Worm (Caenorhabditis elegans) whole organism, late embryonic: ENCODE results near the gene F40F11.3.

Source experiments
- C08G9.2 ChIP-seq: sonication (generic microtip); optimal IDR thresholded peaks from 2 replicates; lab custom pipeline; 2016; ENCODE audit warnings: mild to moderate bottlenecking, missing genetic modification characterization, moderate library complexity, missing compliant biosample characterization
- F13H6.1 ChIP-seq: sonication (generic microtip); optimal IDR thresholded peaks from 2 replicates; lab custom pipeline; 2016; ENCODE audit warnings: missing genetic modification characterization, missing compliant biosample characterization
- K09A11.1 ChIP-seq: sonication (generic microtip); optimal IDR thresholded peaks from 2 replicates; lab custom pipeline; 2017; ENCODE audit warnings: antibody characterized with exemption, mild to moderate bottlenecking, missing genetic modification characterization, missing compliant biosample characterization; ENCODE audit not compliant: insufficient read depth
- T23F11.4 ChIP-seq: fragments of 200-800 bp; sonication (Bioruptor generic); optimal IDR thresholded peaks from 2 replicates; lab custom pipeline; 2018; ENCODE audit warnings: mild to moderate bottlenecking, missing genetic modification characterization, missing compliant biosample characterization
- Y22D7AL.16 ChIP-seq: sonication (generic microtip); optimal IDR thresholded peaks from 2 replicates; lab custom pipeline; 2016; ENCODE audit warnings: missing genetic modification characterization, missing compliant biosample characterization
- ceh-14 ChIP-seq: sonication (generic microtip); optimal IDR thresholded peaks from 2 replicates; lab custom pipeline; 2016; ENCODE audit warnings: missing genotype, missing genetic modification characterization, missing compliant biosample characterization
- ceh-2 ChIP-seq: sonication (generic microtip); optimal IDR thresholded peaks from 2 replicates; lab custom pipeline; 2016; ENCODE audit warnings: missing genotype, missing genetic modification characterization, missing compliant biosample characterization
- ceh-24 ChIP-seq: sonication (generic microtip); optimal IDR thresholded peaks from 2 replicates; lab custom pipeline; 2016; ENCODE audit warnings: mild to moderate bottlenecking, missing genetic modification characterization, missing compliant biosample characterization
- ceh-30 ChIP-seq: fragments of 150-350 bp; optimal IDR thresholded peaks from 2 replicates; lab custom pipeline; 2014; ENCODE audit warnings: missing biosample characterization, missing genetic modification characterization
- ceh-31 ChIP-seq: sonication (generic microtip); optimal IDR thresholded peaks from 2 replicates; lab custom pipeline; 2016; ENCODE audit warnings: missing genetic modification characterization, missing compliant biosample characterization
- ceh-34 ChIP-seq: sonication (generic microtip); optimal IDR thresholded peaks from 2 replicates; lab custom pipeline; 2016; ENCODE audit warnings: mild to moderate bottlenecking, missing genetic modification characterization, missing compliant biosample characterization
- ceh-45 ChIP-seq: fragments of 200-800 bp; sonication (Bioruptor generic); IDR thresholded peaks from 2 replicates; pipeline ENCODE4 v1.3.6; 2022; ENCODE audit warnings: missing genetic modification reagents, missing genetic modification characterization, missing compliant biosample characterization
- ceh-48 ChIP-seq: sonication (generic microtip); optimal IDR thresholded peaks from 2 replicates; lab custom pipeline; 2016; ENCODE audit warnings: missing genetic modification characterization, inconsistent platforms, missing compliant biosample characterization
- ceh-6 ChIP-seq: fragments of 200-800 bp; sonication (Bioruptor generic); optimal IDR thresholded peaks from 2 replicates; lab custom pipeline; 2018; ENCODE audit warnings: mild to moderate bottlenecking, missing genetic modification characterization, missing compliant biosample characterization
- ceh-9 ChIP-seq: sonication (generic microtip); optimal IDR thresholded peaks from 2 replicates; lab custom pipeline; 2016; ENCODE audit warnings: mild to moderate bottlenecking, missing genetic modification characterization, inconsistent platforms, missing compliant biosample characterization
- che-1 ChIP-seq: sonication (generic microtip); optimal IDR thresholded peaks from 2 replicates; lab custom pipeline; 2016; ENCODE audit warnings: mild to moderate bottlenecking, missing genetic modification characterization, missing compliant biosample characterization
- dmd-4 ChIP-seq: sonication (generic microtip); optimal IDR thresholded peaks from 2 replicates; lab custom pipeline; 2016; ENCODE audit warnings: borderline replicate concordance, missing genetic modification characterization, missing compliant biosample characterization
- dve-1 ChIP-seq: sonication (generic microtip); optimal IDR thresholded peaks from 2 replicates; lab custom pipeline; 2017; ENCODE audit warnings: antibody characterized with exemption, mild to moderate bottlenecking, missing genetic modification characterization, missing compliant biosample characterization
- elt-2 ChIP-seq: sonication (generic microtip); optimal IDR thresholded peaks from 2 replicates; lab custom pipeline; 2016; ENCODE audit warnings: missing genetic modification reagents, missing genetic modification characterization, missing compliant biosample characterization
- elt-4 ChIP-seq: sonication (generic microtip); optimal IDR thresholded peaks from 2 replicates; lab custom pipeline; 2016; ENCODE audit warnings: missing genetic modification characterization, missing compliant biosample characterization
- eyg-1 ChIP-seq: sonication (generic microtip); optimal IDR thresholded peaks from 2 replicates; lab custom pipeline; 2016; ENCODE audit warnings: missing genotype, missing genetic modification characterization, missing compliant biosample characterization
- fkh-6 ChIP-seq: sonication (generic microtip); optimal IDR thresholded peaks from 2 replicates; lab custom pipeline; 2016; ENCODE audit warnings: missing genetic modification characterization, missing compliant biosample characterization
- hlh-13 ChIP-seq: fragments of 200-800 bp; sonication (Bioruptor generic); optimal IDR thresholded peaks from 2 replicates; lab custom pipeline; 2018; ENCODE audit warnings: mild to moderate bottlenecking, missing genetic modification characterization, missing compliant biosample characterization
- hlh-6 ChIP-seq: sonication (generic microtip); optimal IDR thresholded peaks from 2 replicates; lab custom pipeline; 2016; ENCODE audit warnings: missing genotype, missing genetic modification characterization, missing compliant biosample characterization
- hlh-8 ChIP-seq: sonication (generic microtip); optimal IDR thresholded peaks from 2 replicates; lab custom pipeline; 2016; ENCODE audit warnings: missing genotype, missing genetic modification characterization, missing compliant biosample characterization
- madf-2 ChIP-seq: sonication (generic microtip); optimal IDR thresholded peaks from 2 replicates; lab custom pipeline; 2017; ENCODE audit warnings: missing genetic modification characterization, missing compliant biosample characterization
- nfya-1 ChIP-seq: sonication (generic microtip); optimal IDR thresholded peaks from 2 replicates; lab custom pipeline; 2017; ENCODE audit warnings: missing genetic modification characterization, mild to moderate bottlenecking, missing compliant biosample characterization, antibody characterized with exemption, moderate library complexity
- nhr-232 ChIP-seq: sonication (generic microtip); optimal IDR thresholded peaks from 2 replicates; lab custom pipeline; 2016; ENCODE audit warnings: missing genetic modification characterization, missing compliant biosample characterization
- npax-4 ChIP-seq: sonication (generic microtip); optimal IDR thresholded peaks from 2 replicates; lab custom pipeline; 2016; ENCODE audit warnings: missing genetic modification characterization, missing compliant biosample characterization
- pag-3 ChIP-seq: sonication (generic microtip); optimal IDR thresholded peaks from 2 replicates; lab custom pipeline; 2016; ENCODE audit warnings: missing compliant biosample characterization, missing genetic modification characterization, borderline replicate concordance
- pat-9 ChIP-seq: fragments of 200-800 bp; sonication (Bioruptor generic); optimal IDR thresholded peaks from 2 replicates; lab custom pipeline; 2018; ENCODE audit warnings: mild to moderate bottlenecking, missing genetic modification characterization, moderate library complexity, missing compliant biosample characterization
- pha-2 ChIP-seq: sonication (generic microtip); optimal IDR thresholded peaks from 2 replicates; lab custom pipeline; 2017; ENCODE audit warnings: mild to moderate bottlenecking, missing genetic modification characterization, missing compliant biosample characterization
- ref-2 ChIP-seq: sonication (generic microtip); optimal IDR thresholded peaks from 2 replicates; lab custom pipeline; 2016; ENCODE audit warnings: missing genetic modification characterization, missing compliant biosample characterization
- sdc-2 ChIP-seq: sonication (generic microtip); optimal IDR thresholded peaks from 2 replicates; lab custom pipeline; 2016; ENCODE audit warnings: missing genotype, missing genetic modification characterization, missing compliant biosample characterization
- sox-4 ChIP-seq: sonication (generic microtip); optimal IDR thresholded peaks from 2 replicates; lab custom pipeline; 2017; ENCODE audit warnings: mild to moderate bottlenecking, missing genetic modification characterization, inconsistent platforms, missing compliant biosample characterization
- syd-9 ChIP-seq: sonication (generic microtip); optimal IDR thresholded peaks from 2 replicates; lab custom pipeline; 2016; ENCODE audit warnings: mild to moderate bottlenecking, missing genetic modification characterization, moderate library complexity, missing compliant biosample characterization
- tbx-2 ChIP-seq: sonication (generic microtip); optimal IDR thresholded peaks from 2 replicates; lab custom pipeline; 2016; ENCODE audit warnings: missing genetic modification characterization, missing compliant biosample characterization
- tbx-7 ChIP-seq: sonication (generic microtip); optimal IDR thresholded peaks from 2 replicates; lab custom pipeline; 2016; ENCODE audit warnings: missing genotype, missing genetic modification characterization, missing compliant biosample characterization
- ttx-3 ChIP-seq: sonication (generic microtip); optimal IDR thresholded peaks from 2 replicates; lab custom pipeline; 2016; ENCODE audit warnings: missing genetic modification reagents, missing genetic modification characterization, missing compliant biosample characterization
- unc-3 ChIP-seq, 2 experiments: fragments of 200-800 bp in 1 of 2; sonication (Bioruptor generic) in 1 of 2; sonication (generic microtip) in 1 of 2; conservative IDR thresholded peaks in 1 of 2; optimal IDR thresholded peaks in 1 of 2; 2 replicates each; pipeline versions ENCODE4 v1.3.6 to Lab custom; 2016 to 2022; ENCODE audit warnings: missing compliant biosample characterization in 2 of 2, missing genetic modification characterization in 2 of 2, missing genetic modification reagents in 1 of 2
- unc-42 ChIP-seq: sonication (generic microtip); optimal IDR thresholded peaks from 2 replicates; lab custom pipeline; 2016; ENCODE audit warnings: missing genotype, missing genetic modification characterization, missing compliant biosample characterization
- unc-55 ChIP-seq: sonication (generic microtip); optimal IDR thresholded peaks from 2 replicates; lab custom pipeline; 2017; ENCODE audit warnings: missing biosample characterization, missing genetic modification reagents, missing genetic modification characterization
- unc-86 ChIP-seq: sonication (generic microtip); optimal IDR thresholded peaks from 2 replicates; lab custom pipeline; 2016; ENCODE audit warnings: missing genetic modification characterization, missing compliant biosample characterization
- zip-5 ChIP-seq: sonication (generic microtip); optimal IDR thresholded peaks from 2 replicates; lab custom pipeline; 2016; ENCODE audit warnings: missing genetic modification characterization, missing compliant biosample characterization

F40F11.3 gene

ce11 chrIV:11592165-11592564 lies 1.6 kb downstream of the F40F11.3 start, which contains the start of gene spe-36:
TSS of gene spe-36 (minus strand) at chrIV:11592265.
- TF ChIP-seq unc-86 (tag; lab: Kevin White, UChicago) (no peak), unc-55 (GFP tag; lab: Kevin White, UChicago) (no peak), syd-9 (tag; lab: Kevin White, UChicago) (no peak), fkh-6 (tag; lab: Kevin White, UChicago) (no peak), ceh-9 (tag; lab: Kevin White, UChicago) (no peak), eyg-1 (tag; lab: Kevin White, UChicago) (no peak), sox-4 (tag; lab: Kevin White, UChicago) (no peak)

- TF ChIP-seq sdc-2 (no peak), K09A11.1 (tag; lab: Kevin White, UChicago) (no peak), dve-1 (tag; lab: Kevin White, UChicago) (no peak), hlh-6 (no peak), ceh-30 (tag; lab: Kevin White, UChicago) (no peak), npax-4 (tag; lab: Kevin White, UChicago) (no peak), hlh-13 (no peak), ceh-45 (GFP tag; lab: Robert Waterston, UW) (no peak), ceh-2 (tag; lab: Kevin White, UChicago) (no peak), ceh-48 (tag; lab: Kevin White, UChicago) (no peak)
These were observed 7.3 kb downstream of the F40F11.3 start for ce11 chrIV:11586484-11586883.

ce11 chrIV:11584853-11585252 lies 8.9 kb downstream of the F40F11.3 start:
- TF ChIP-seq pha-2 (tag; lab: Kevin White, UChicago) (no peak), ttx-3 (tag; lab: Kevin White, UChicago) (no peak), ceh-2 (tag; lab: Kevin White, UChicago) (no peak), ceh-34 (tag; lab: Kevin White, UChicago) (no peak), unc-3 (GFP tag; conservative IDR thresholded peaks at IDR 0.05; lab: Robert Waterston, UW) (no peak), unc-3 (tag; optimal IDR thresholded peaks at IDR 0.05; lab: Kevin White, UChicago) (no peak), ceh-6 (GFP tag; lab: Kevin White, UChicago) (no peak), ceh-24 (tag; lab: Kevin White, UChicago) (no peak), ceh-14 (no peak), tbx-2 (tag; lab: Kevin White, UChicago) (no peak), unc-42 (tag; lab: Kevin White, UChicago) (no peak), K09A11.1 (tag; lab: Kevin White, UChicago) (no peak), syd-9 (tag; lab: Kevin White, UChicago) (no peak), hlh-13 (no peak), pag-3 (no peak), hlh-8 (tag; lab: Kevin White, UChicago) (no peak), unc-86 (tag; lab: Kevin White, UChicago) (no peak), C08G9.2 (tag; lab: Kevin White, UChicago) (no peak), ceh-9 (tag; lab: Kevin White, UChicago) (no peak)

ce11 chrIV:11583906-11584378 lies 9.9 kb downstream of the F40F11.3 start, which contains the start of gene F12F6.1:
TSS of gene F12F6.1 (plus strand) at chrIV:11583956.
- no peak for TF ChIP-seq zip-5 (tag; lab: Kevin White, UChicago)
- peak; percentile 65 for TF ChIP-seq tbx-2 (tag; lab: Kevin White, UChicago)
- peak; percentile 40 for TF ChIP-seq nfya-1 (tag; lab: Kevin White, UChicago)
- TF ChIP-seq ceh-6 (GFP tag; lab: Kevin White, UChicago), result peak; percentile 46
- TF ChIP-seq F13H6.1 (tag; lab: Kevin White, UChicago), result no peak
- no peak for TF ChIP-seq che-1
- peak; percentile 17 for TF ChIP-seq nhr-232 (tag; lab: Kevin White, UChicago)
- peak; percentile 15 for TF ChIP-seq ref-2 (tag; lab: Kevin White, UChicago)
- TF ChIP-seq K09A11.1 (tag; lab: Kevin White, UChicago), result no peak
- TF ChIP-seq elt-2 (tag; lab: Kevin White, UChicago), result peak; percentile 20
- TF ChIP-seq pag-3, result no peak
- TF ChIP-seq madf-2 (tag; lab: Kevin White, UChicago), result no peak
- TF ChIP-seq ceh-31 (tag; lab: Kevin White, UChicago), result peak; percentile 48
- TF ChIP-seq ceh-34 (tag; lab: Kevin White, UChicago), result no peak
- no peak for TF ChIP-seq Y22D7AL.16 (tag; lab: Kevin White, UChicago)
- TF ChIP-seq tbx-7 (tag; lab: Kevin White, UChicago), result no peak
- no peak for TF ChIP-seq elt-4 (tag; lab: Kevin White, UChicago)
- no peak for TF ChIP-seq dmd-4 (tag; lab: Kevin White, UChicago)
- 0 out of 2 replicates have a peak, but pooled peaks have one; percentile 37 for TF ChIP-seq ceh-45 (GFP tag; lab: Robert Waterston, UW)
- no peak for TF ChIP-seq pat-9 (tag; lab: Kevin White, UChicago)
- TF ChIP-seq T23F11.4, result peak; percentile 31
- TF ChIP-seq, all 69 proteins: peak for 9
